Comparison of ENCODE assay signal across 1 fruit fly cellular context in the genomic region with DNA sequence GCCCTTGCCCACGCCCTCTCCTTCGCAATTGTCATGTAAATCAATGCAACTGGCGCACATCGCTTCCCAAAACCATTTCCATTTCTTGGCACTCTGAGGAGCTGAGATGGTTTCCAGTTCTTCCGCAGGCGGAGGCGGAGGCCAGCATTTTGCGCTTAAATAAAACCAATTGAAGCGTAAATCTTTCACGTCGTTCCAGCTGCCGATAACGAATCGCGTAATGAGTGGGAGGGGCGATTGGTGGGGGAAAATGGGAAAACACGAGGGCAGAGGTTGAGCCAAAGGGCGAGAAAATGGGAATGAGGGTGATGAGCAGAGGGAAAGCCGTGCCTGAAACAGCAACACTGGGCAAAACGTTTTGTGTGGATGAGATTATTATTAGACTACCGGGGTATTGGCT.
A peak's percentile ranks its signal among the peaks of the same experiment; 100 is the strongest.
TF ChIP-seq lines count a peak whose summit lies in the region.

No protein-coding gene starts in this region.

TF ChIP-seq in whole organism, embryonic, 481 proteins besides CTCF, POLR2A, EP300 and RAD21 (continued from another document):
- TF ChIP-seq CG1602 (GFP tag; optimal IDR thresholded peaks at IDR 0.05; lab: Kevin White, UChicago) (no peak), chn (GFP tag; optimal IDR thresholded peaks at IDR 0.05; lab: Kevin White, UChicago) (no peak), gt (GFP tag; IDR thresholded peaks at IDR 0.05; lab: Robert Waterston, UW) (no peak), HLH4C (GFP tag; IDR thresholded peaks at IDR 0.05; lab: Robert Waterston, UW; ENCODE audit: partially characterized antibody) (no peak), esg (GFP tag; conservative IDR thresholded peaks at IDR 0.05; lab: Robert Waterston, UW) (no peak), YL-1 (GFP tag; optimal IDR thresholded peaks at IDR 0.05; lab: Kevin White, UChicago) (no peak), CG7372 (GFP tag; IDR thresholded peaks at IDR 0.05; lab: Robert Waterston, UW) (no peak), CG6765 (GFP tag; optimal IDR thresholded peaks at IDR 0.05; lab: Kevin White, UChicago) (no peak), rib (GFP tag; IDR thresholded peaks at IDR 0.05; lab: Robert Waterston, UW) (no peak), sob (GFP tag; IDR thresholded peaks at IDR 0.05; lab: Robert Waterston, UW) (no peak), CG13296 (GFP tag; optimal IDR thresholded peaks at IDR 0.05; lab: Kevin White, UChicago) (no peak), Ets65A (GFP tag; lab: Kevin White, UChicago) (no peak), repo (GFP tag; optimal IDR thresholded peaks at IDR 0.05; lab: Kevin White, UChicago) (no peak), CG13424 (tag; optimal IDR thresholded peaks at IDR 0.05; lab: Kevin White, UChicago) (no peak), pros (GFP tag; optimal IDR thresholded peaks at IDR 0.05; lab: Kevin White, UChicago) (peak; percentile 92), CG12219 (GFP tag; optimal IDR thresholded peaks at IDR 0.05; lab: Kevin White, UChicago) (no peak), Elba2 (GFP tag; optimal IDR thresholded peaks at IDR 0.05; lab: Kevin White, UChicago) (no peak), tgo (GFP tag; IDR thresholded peaks at IDR 0.05; lab: Robert Waterston, UW) (no peak), CG34224 (GFP tag; IDR thresholded peaks at IDR 0.05; lab: Robert Waterston, UW; ENCODE audit: partially characterized antibody) (no peak), H15 (GFP tag; IDR thresholded peaks at IDR 0.05; lab: Robert Waterston, UW) (0 out of 3 replicates have a peak, but pooled peaks have one; percentile 19), gsb-n (tag; optimal IDR thresholded peaks at IDR 0.05; lab: Kevin White, UChicago) (peak; percentile 79), CG3163 (GFP tag; optimal IDR thresholded peaks at IDR 0.05; lab: Kevin White, UChicago) (no peak), Bgb (GFP tag; IDR thresholded peaks at IDR 0.05; lab: Robert Waterston, UW; ENCODE audit: partially characterized antibody) (no peak), sr (GFP tag; IDR thresholded peaks at IDR 0.05; lab: Robert Waterston, UW) (no peak), dm (GFP tag; optimal IDR thresholded peaks at IDR 0.05; lab: Kevin White, UChicago) (no peak), CG7745 (tag; optimal IDR thresholded peaks at IDR 0.05; lab: Kevin White, UChicago) (no peak), CG10462 (GFP tag; optimal IDR thresholded peaks at IDR 0.05; lab: Kevin White, UChicago) (no peak), CG8281 (tag; optimal IDR thresholded peaks at IDR 0.05; lab: Kevin White, UChicago) (no peak), CG10209 (GFP tag; optimal IDR thresholded peaks at IDR 0.05; lab: Kevin White, UChicago) (no peak), Hr3 (GFP tag; optimal IDR thresholded peaks at IDR 0.05; lab: Kevin White, UChicago) (no peak), HLH3B (GFP tag; IDR thresholded peaks at IDR 0.05; lab: Robert Waterston, UW) (no peak), p53 (GFP tag; optimal IDR thresholded peaks at IDR 0.05; lab: Kevin White, UChicago) (no peak), CG7556 (GFP tag; optimal IDR thresholded peaks at IDR 0.05; lab: Kevin White, UChicago) (no peak), Neu2 (GFP tag; optimal IDR thresholded peaks at IDR 0.05; lab: Kevin White, UChicago; ENCODE audit: borderline replicate concordance) (no peak), ro (GFP tag; IDR thresholded peaks at IDR 0.05; lab: Robert Waterston, UW) (no peak), kay (GFP tag; optimal IDR thresholded peaks at IDR 0.05; lab: Kevin White, UChicago) (no peak), Sox100B (GFP tag; optimal IDR thresholded peaks at IDR 0.05; lab: Kevin White, UChicago) (no peak), Gug (GFP tag; IDR thresholded peaks at IDR 0.05; lab: Robert Waterston, UW) (no peak), CG11093 (GFP tag; IDR thresholded peaks at IDR 0.05; lab: Robert Waterston, UW) (no peak), Sox102F (GFP tag; optimal IDR thresholded peaks at IDR 0.05; lab: Kevin White, UChicago) (no peak), CG14965 (GFP tag; optimal IDR thresholded peaks at IDR 0.05; lab: Kevin White, UChicago; ENCODE audit: borderline replicate concordance) (no peak), CG1832 (GFP tag; optimal IDR thresholded peaks at IDR 0.05; lab: Kevin White, UChicago) (no peak), Rx (GFP tag; IDR thresholded peaks at IDR 0.05; lab: Robert Waterston, UW) (no peak), CG30431 (GFP tag; optimal IDR thresholded peaks at IDR 0.05; lab: Kevin White, UChicago) (no peak), Hey (tag; optimal IDR thresholded peaks at IDR 0.05; lab: Kevin White, UChicago) (peak; percentile 38), BtbVII (GFP tag; optimal IDR thresholded peaks at IDR 0.05; lab: Kevin White, UChicago) (no peak), Poxn (GFP tag; IDR thresholded peaks at IDR 0.05; lab: Robert Waterston, UW) (no peak), BEAF-32 (GFP tag; optimal IDR thresholded peaks at IDR 0.05; lab: Kevin White, UChicago) (no peak), sd (tag; optimal IDR thresholded peaks at IDR 0.05; lab: Kevin White, UChicago) (no peak), bab2 (GFP tag; optimal IDR thresholded peaks at IDR 0.05; lab: Kevin White, UChicago) (no peak), CG30020 (tag; optimal IDR thresholded peaks at IDR 0.05; lab: Kevin White, UChicago) (no peak), tup (GFP tag; optimal IDR thresholded peaks at IDR 0.05; lab: Kevin White, UChicago) (no peak), CG13287 (GFP tag; IDR thresholded peaks at IDR 0.05; lab: Robert Waterston, UW; ENCODE audit: partially characterized antibody) (no peak), Dref (GFP tag; IDR thresholded peaks at IDR 0.05; lab: Robert Waterston, UW) (no peak), MTF-1 (GFP tag; optimal IDR thresholded peaks at IDR 0.05; lab: Kevin White, UChicago; ENCODE audit: borderline replicate concordance) (no peak), CG17385 (GFP tag; optimal IDR thresholded peaks at IDR 0.05; lab: Kevin White, UChicago) (no peak), CG8089 (GFP tag; optimal IDR thresholded peaks at IDR 0.05; lab: Kevin White, UChicago) (no peak), Fer1 (GFP tag; optimal IDR thresholded peaks at IDR 0.05; lab: Kevin White, UChicago) (peak; percentile 9), ac (GFP tag; optimal IDR thresholded peaks at IDR 0.05; lab: Kevin White, UChicago) (peak; percentile 18), Nf-YA (GFP tag; IDR thresholded peaks at IDR 0.05; lab: Robert Waterston, UW) (no peak), dati (GFP tag; IDR thresholded peaks at IDR 0.05; lab: Robert Waterston, UW) (no peak), CG17361 (GFP tag; IDR thresholded peaks at IDR 0.05; lab: Robert Waterston, UW) (no peak), Bdp1 (GFP tag; optimal IDR thresholded peaks at IDR 0.05; lab: Kevin White, UChicago) (no peak), MESR4 (GFP tag; optimal IDR thresholded peaks at IDR 0.05; lab: Kevin White, UChicago) (no peak), CG3407 (GFP tag; optimal IDR thresholded peaks at IDR 0.05; lab: Kevin White, UChicago) (no peak), Atf-2 (GFP tag; optimal IDR thresholded peaks at IDR 0.05; lab: Kevin White, UChicago) (no peak), pb (GFP tag; optimal IDR thresholded peaks at IDR 0.05; lab: Kevin White, UChicago) (no peak), CoRest (tag; optimal IDR thresholded peaks at IDR 0.05; lab: Kevin White, UChicago) (no peak), CG10543 (GFP tag; optimal IDR thresholded peaks at IDR 0.05; lab: Kevin White, UChicago) (no peak), CG11723 (GFP tag; optimal IDR thresholded peaks at IDR 0.05; lab: Kevin White, UChicago) (no peak), CG3995 (GFP tag; optimal IDR thresholded peaks at IDR 0.05; lab: Kevin White, UChicago) (no peak), ci (GFP tag; IDR thresholded peaks at IDR 0.05; lab: Robert Waterston, UW) (0 out of 3 replicates have a peak, but pooled peaks have one; percentile 12), inv (GFP tag; IDR thresholded peaks at IDR 0.05; lab: Robert Waterston, UW; ENCODE audit: partially characterized antibody) (no peak), CG15073 (GFP tag; optimal IDR thresholded peaks at IDR 0.05; lab: Kevin White, UChicago) (no peak), CG7786 (GFP tag; optimal IDR thresholded peaks at IDR 0.05; lab: Kevin White, UChicago) (no peak), fd96Cb (tag; optimal IDR thresholded peaks at IDR 0.05; lab: Kevin White, UChicago) (no peak), TFAM (GFP tag; optimal IDR thresholded peaks at IDR 0.05; lab: Kevin White, UChicago) (no peak), NfI (GFP tag; optimal IDR thresholded peaks at IDR 0.05; lab: Kevin White, UChicago) (no peak), HHEX (GFP tag; optimal IDR thresholded peaks at IDR 0.05; lab: Kevin White, UChicago) (no peak), CG12104 (GFP tag; optimal IDR thresholded peaks at IDR 0.05; lab: Kevin White, UChicago) (no peak), CG10267 (tag; optimal IDR thresholded peaks at IDR 0.05; lab: Kevin White, UChicago) (no peak), CG13123 (GFP tag; optimal IDR thresholded peaks at IDR 0.05; lab: Kevin White, UChicago) (no peak), Dll (GFP tag; IDR thresholded peaks at IDR 0.05; lab: Robert Waterston, UW; ENCODE audit: partially characterized antibody) (no peak), gcm (GFP tag; optimal IDR thresholded peaks at IDR 0.05; lab: Kevin White, UChicago) (peak; percentile 63), CG14710 (tag; optimal IDR thresholded peaks at IDR 0.05; lab: Kevin White, UChicago) (no peak), Nf-YB (GFP tag; optimal IDR thresholded peaks at IDR 0.05; lab: Kevin White, UChicago) (no peak), CG16813 (GFP tag; IDR thresholded peaks at IDR 0.05; lab: Robert Waterston, UW; ENCODE audit: partially characterized antibody) (no peak), D19B (GFP tag; optimal IDR thresholded peaks at IDR 0.05; lab: Kevin White, UChicago) (no peak)
